Worm (Caenorhabditis elegans) whole organism, L3 larva: ENCODE results near the gene Y39A1A.16.

Source experiments
- R02D3.7 ChIP-seq: fragments of 150-350 bp; optimal IDR thresholded peaks from 2 replicates; lab custom pipeline; 2014; ENCODE audit warnings: missing biosample characterization, missing genetic modification characterization
- ZK546.5 ChIP-seq: sonication (generic microtip); optimal IDR thresholded peaks from 2 replicates; lab custom pipeline; 2017; ENCODE audit warnings: missing biosample characterization, missing genetic modification characterization
- egl-27 ChIP-seq: sonication (generic microtip); optimal IDR thresholded peaks from 4 replicates; lab custom pipeline; 2017; ENCODE audit warnings: missing biosample characterization, missing genetic modification reagents, missing genetic modification characterization
- egl-5 ChIP-seq: fragments of 150-350 bp; optimal IDR thresholded peaks from 2 replicates; lab custom pipeline; 2017; ENCODE audit warnings: missing biosample characterization, missing genetic modification reagents, missing genetic modification characterization, inconsistent platforms
- elt-1 ChIP-seq: fragments of 150-350 bp; optimal IDR thresholded peaks from 2 replicates; lab custom pipeline; 2014; ENCODE audit warnings: missing biosample characterization, missing genetic modification characterization
- elt-2 ChIP-seq: sonication (generic microtip); optimal IDR thresholded peaks from 2 replicates; lab custom pipeline; 2016; ENCODE audit warnings: missing genetic modification reagents, mild to moderate bottlenecking, missing genetic modification characterization, missing compliant biosample characterization
- elt-3 ChIP-seq, 3 experiments: fragments of 150-350 bp in 1 of 3; sonication (generic microtip) in 2 of 3; optimal IDR thresholded peaks; 2 replicates in 2 of 3; 4 replicates in 1 of 3; lab custom pipeline; 2014 to 2017; ENCODE audit warnings: missing biosample characterization in 3 of 3, missing genetic modification characterization in 3 of 3
- eor-1 ChIP-seq, 2 experiments: fragments of 150-350 bp; optimal IDR thresholded peaks; 2 replicates each; lab custom pipeline; 2014 to 2018; ENCODE audit warnings: missing biosample characterization in 2 of 2, missing genetic modification characterization in 2 of 2
- fkh-10 ChIP-seq: sonication (generic microtip); optimal IDR thresholded peaks from 2 replicates; lab custom pipeline; 2017; ENCODE audit warnings: missing biosample characterization, missing genetic modification reagents, missing genetic modification characterization
- fkh-2 ChIP-seq: fragments of 150-350 bp; optimal IDR thresholded peaks from 2 replicates; lab custom pipeline; 2014; ENCODE audit warnings: missing biosample characterization, missing genetic modification reagents, missing genetic modification characterization
- lin-15B ChIP-seq: fragments of 150-350 bp; optimal IDR thresholded peaks from 2 replicates; lab custom pipeline; 2014; ENCODE audit warnings: missing biosample characterization, missing genetic modification characterization
- lin-39 ChIP-seq: fragments of 150-350 bp; optimal IDR thresholded peaks from 2 replicates; lab custom pipeline; 2018; ENCODE audit warnings: missing biosample characterization, missing genetic modification reagents, missing genetic modification characterization
- mdl-1 ChIP-seq: fragments of 150-350 bp; optimal IDR thresholded peaks from 2 replicates; lab custom pipeline; 2014; ENCODE audit warnings: missing biosample characterization, missing genetic modification characterization
- mml-1 ChIP-seq: fragments of 150-350 bp; sonication (generic microtip); optimal IDR thresholded peaks from 3 replicates; lab custom pipeline; 2014; ENCODE audit warnings: missing biosample characterization, missing genetic modification characterization
- nhr-28 ChIP-seq: fragments of 150-350 bp; optimal IDR thresholded peaks from 2 replicates; lab custom pipeline; 2014; ENCODE audit warnings: missing biosample characterization, missing genetic modification characterization
- pha-4 ChIP-seq: fragments of 150-350 bp; optimal IDR thresholded peaks from 2 replicates; lab custom pipeline; 2014; ENCODE audit warnings: missing biosample characterization, missing genetic modification reagents, missing genetic modification characterization
- pqm-1 ChIP-seq: fragments of 150-350 bp; optimal IDR thresholded peaks from 2 replicates; lab custom pipeline; 2017; ENCODE audit warnings: missing biosample characterization, missing genetic modification characterization, inconsistent platforms
- unc-39 ChIP-seq: sonication (generic microtip); optimal IDR thresholded peaks from 4 replicates; lab custom pipeline; 2017; ENCODE audit warnings: missing biosample characterization, missing genetic modification characterization
- unc-62 ChIP-seq: fragments of 150-350 bp; sonication (generic microtip); optimal IDR thresholded peaks from 4 replicates; lab custom pipeline; 2014; ENCODE audit warnings: missing biosample characterization, missing genetic modification reagents, missing genetic modification characterization
- zag-1 ChIP-seq: fragments of 150-350 bp; optimal IDR thresholded peaks from 2 replicates; lab custom pipeline; 2014; ENCODE audit warnings: missing biosample characterization, missing genetic modification characterization
- ztf-11 ChIP-seq: fragments of 150-350 bp; optimal IDR thresholded peaks from 2 replicates; lab custom pipeline; 2014; ENCODE audit warnings: missing biosample characterization, missing genetic modification characterization

Y39A1A.16 gene

DNA sequence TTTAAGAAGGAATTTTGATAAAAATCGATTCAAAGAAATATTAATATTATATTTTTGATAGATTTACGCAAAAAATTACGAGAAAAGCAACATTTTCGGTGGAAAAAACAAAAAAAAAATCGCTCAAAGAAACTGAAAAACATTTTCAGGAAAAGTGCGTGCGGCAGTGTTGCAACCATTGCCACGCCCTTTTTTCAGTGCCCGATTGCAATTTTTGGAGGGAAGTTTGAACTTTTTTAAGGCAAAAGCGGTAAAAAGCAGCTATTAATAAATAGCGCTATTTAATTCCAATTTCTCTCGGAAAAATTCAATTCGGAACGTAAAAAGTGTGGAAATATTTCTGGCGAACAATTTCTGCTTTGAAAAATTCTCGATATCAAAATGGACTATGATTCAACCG lies 42.0 kb downstream of the Y39A1A.16 start:
- TF ChIP-seq ZK546.5 (no peak), fkh-10 (GFP tag; lab: Kevin White, UChicago) (no peak), R02D3.7 (tag; lab: Kevin White, UChicago) (no peak), lin-15B (tag; lab: Kevin White, UChicago) (no peak), zag-1 (tag; lab: Kevin White, UChicago) (no peak), elt-3 (tag; optimal IDR thresholded peaks at IDR 0.05; lab: Kevin White, UChicago) (no peak), mml-1 (tag; lab: Kevin White, UChicago) (no peak), unc-62 (GFP tag; lab: Kevin White, UChicago) (no peak), lin-39 (tag; lab: Kevin White, UChicago) (no peak), egl-27 (tag; lab: Kevin White, UChicago) (no peak), unc-39 (tag; lab: Kevin White, UChicago) (no peak), ztf-11 (tag; lab: Kevin White, UChicago) (no peak), eor-1 (tag; optimal IDR thresholded peaks at IDR 0.05; lab: Kevin White, UChicago) (no peak), fkh-2 (tag; lab: Kevin White, UChicago) (no peak), pqm-1 (no peak), egl-5 (no peak), elt-1 (tag; lab: Kevin White, UChicago) (no peak), nhr-28 (no peak), mdl-1 (no peak)

DNA sequence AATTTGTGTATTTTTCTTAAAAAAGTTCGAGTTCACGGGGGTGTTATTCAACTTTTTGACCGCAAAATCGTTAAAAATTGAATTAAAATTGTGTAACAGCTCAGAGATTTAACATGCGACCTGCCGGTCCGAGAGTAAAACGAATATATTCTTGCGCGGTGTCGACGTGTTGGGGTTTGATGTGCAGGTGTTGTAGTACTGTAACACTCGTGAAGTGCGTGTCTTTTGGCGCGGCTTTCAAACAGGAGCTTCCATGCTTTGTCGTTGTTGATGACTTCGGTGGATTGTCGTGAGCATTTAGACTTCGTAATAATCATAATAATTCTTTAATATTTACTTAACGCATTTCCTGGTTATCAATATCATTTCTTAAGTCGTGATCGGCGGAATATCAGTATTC lies 51.4 kb downstream of the Y39A1A.16 start, which contains the start of gene tat-3:
Gene tat-3 (minus strand): TSS at position 196 of the 400 bp plus-strand sequence.
- TF ChIP-seq lin-39 (tag; lab: Kevin White, UChicago): no peak
- no peak for TF ChIP-seq lin-15B (tag; lab: Kevin White, UChicago)
- no peak for TF ChIP-seq elt-2 (tag; lab: Kevin White, UChicago)
- peak; percentile 21 for TF ChIP-seq pha-4 (tag; lab: Kevin White, UChicago)
